Fruit fly (Drosophila melanogaster): Measurements from ENCODE around the gene Ho.

Gene Ho

dm6 chr3R:11700314-11700713 lies 20.8 kb downstream of the Ho start, which contains the start of gene CG14718:
Gene CG14718 (plus strand): TSS chr3R:11700614.
- TF ChIP-seq sage (GFP tag; optimal IDR thresholded peaks at IDR 0.05) (no peak), HLH106 (tag; optimal IDR thresholded peaks at IDR 0.05) (no peak), dmrt93B (GFP tag; optimal IDR thresholded peaks at IDR 0.05) (no peak), h (GFP tag; optimal IDR thresholded peaks at IDR 0.05) (no peak)

dm6 chr3R:11703730-11704129 lies 24.2 kb downstream of the Ho start, which contains the start of gene I-t:
Gene I-t (plus strand): TSS chr3R:11704030.
- TF ChIP-seq Hr83 (GFP tag; optimal IDR thresholded peaks at IDR 0.05; ENCODE audit: poor library complexity, severe bottlenecking) (no peak), psq (GFP tag; optimal IDR thresholded peaks at IDR 0.05) (no peak), rgr (GFP tag; optimal IDR thresholded peaks at IDR 0.05) (no peak)

dm6 chr3R:11711376-11711775 lies 31.8 kb downstream of the Ho start, which contains the start of gene CG14720:
Gene CG14720 (plus strand): TSS chr3R:11711676.
- TF ChIP-seq Vsx2 (GFP tag; optimal IDR thresholded peaks at IDR 0.05; ENCODE audit: partially characterized antibody) (no peak), ey (GFP tag; optimal IDR thresholded peaks at IDR 0.05) (no peak), sv (GFP tag; optimal IDR thresholded peaks at IDR 0.05) (no peak), Jra (GFP tag; optimal IDR thresholded peaks at IDR 0.05) (no peak), h (GFP tag; optimal IDR thresholded peaks at IDR 0.05) (no peak), Mio (GFP tag; optimal IDR thresholded peaks at IDR 0.05) (no peak), OdsH (GFP tag; optimal IDR thresholded peaks at IDR 0.05) (no peak), br (GFP tag; optimal IDR thresholded peaks at IDR 0.05) (no peak), GATAd (GFP tag; optimal IDR thresholded peaks at IDR 0.05) (no peak), pan (optimal IDR thresholded peaks at IDR 0.05) (no peak), Hr78 (GFP tag; optimal IDR thresholded peaks at IDR 0.05) (no peak)

dm6 chr3R:11721593-11721992 lies 42.0 kb downstream of the Ho start, which contains the start of gene CG12594:
Gene CG12594 (plus strand): TSS chr3R:11721734.
- TF ChIP-seq brk (GFP tag; optimal IDR thresholded peaks at IDR 0.05) (no peak), jim (GFP tag; optimal IDR thresholded peaks at IDR 0.05) (no peak), CrebA (GFP tag; optimal IDR thresholded peaks at IDR 0.05; ENCODE audit: borderline replicate concordance) (no peak), Abd-B (GFP tag; optimal IDR thresholded peaks at IDR 0.05) (no peak), Sp1 (GFP tag; optimal IDR thresholded peaks at IDR 0.05) (no peak), sage (GFP tag; optimal IDR thresholded peaks at IDR 0.05) (no peak), Rel (GFP tag; optimal IDR thresholded peaks at IDR 0.05) (no peak), Rel (tag; optimal IDR thresholded peaks at IDR 0.05) (no peak), GATAd (GFP tag; optimal IDR thresholded peaks at IDR 0.05) (no peak), Dfd (GFP tag; optimal IDR thresholded peaks at IDR 0.05) (no peak)

All from whole organism, wandering third instar larva.